Fruit fly (Drosophila melanogaster): ENCODE measurements around the gene CG9297.

The CG9297 gene

DNA sequence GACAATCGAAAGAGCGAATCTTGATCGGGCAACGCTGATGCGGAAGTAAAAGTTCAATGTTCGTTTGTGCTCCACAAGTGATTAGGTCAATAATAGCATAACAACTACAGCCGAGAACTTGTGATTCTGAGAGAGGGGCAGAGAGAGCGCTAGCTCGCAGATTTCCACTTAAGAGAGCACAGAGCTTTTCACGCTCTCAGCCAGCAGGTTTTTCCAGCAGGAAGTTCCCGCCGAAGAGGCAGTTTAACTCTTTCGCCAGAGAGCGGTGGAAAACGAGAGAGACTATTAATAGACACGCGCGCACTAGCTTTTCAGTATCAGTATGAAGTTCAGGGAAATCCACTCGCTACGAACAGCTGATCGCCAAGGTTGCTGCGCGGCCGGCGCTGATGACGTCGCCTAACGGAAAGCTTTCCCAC lies 43.7 kb downstream of the CG9297 start:
- TF ChIP-seq noc (tag; optimal IDR thresholded peaks at IDR 0.05): no peak

DNA sequence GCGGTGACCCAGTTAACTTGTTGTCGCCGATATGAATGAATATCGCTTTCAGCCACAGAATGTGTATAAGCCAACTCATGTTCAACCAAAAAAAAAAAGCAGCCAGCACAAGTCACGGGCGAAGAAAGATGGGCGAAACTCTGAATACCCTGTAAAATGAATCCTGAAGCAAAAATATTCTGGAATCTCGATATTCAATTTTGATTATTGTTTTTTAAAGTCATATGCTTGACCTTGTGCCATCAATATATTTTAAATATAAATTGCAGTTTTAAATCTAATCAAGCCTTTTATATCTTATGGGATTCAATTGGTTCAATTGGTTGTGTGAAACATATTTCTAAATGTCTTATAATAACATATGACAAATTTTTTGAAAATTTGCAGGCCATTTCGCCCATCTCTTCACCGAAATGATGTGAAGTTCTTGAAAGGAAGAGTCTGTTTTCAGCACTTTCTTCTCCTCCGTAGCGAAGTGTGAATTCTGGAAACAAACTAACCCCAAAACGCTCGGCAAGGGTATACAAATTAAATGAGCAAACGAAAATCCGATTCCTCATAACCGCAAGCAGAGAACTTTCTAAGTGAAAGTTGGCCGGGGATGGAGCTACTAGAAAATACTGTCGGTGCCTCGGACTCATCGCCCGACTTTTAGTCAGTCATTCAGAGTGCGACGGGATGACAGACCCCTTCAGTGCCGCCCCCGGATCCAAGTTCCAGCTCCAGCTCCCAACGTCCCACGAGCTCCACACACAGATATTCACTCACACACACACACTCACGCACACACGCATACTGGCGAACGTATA lies 44.5 kb downstream of the CG9297 start:
- TF ChIP-seq noc (tag; optimal IDR thresholded peaks at IDR 0.05): no peak

DNA sequence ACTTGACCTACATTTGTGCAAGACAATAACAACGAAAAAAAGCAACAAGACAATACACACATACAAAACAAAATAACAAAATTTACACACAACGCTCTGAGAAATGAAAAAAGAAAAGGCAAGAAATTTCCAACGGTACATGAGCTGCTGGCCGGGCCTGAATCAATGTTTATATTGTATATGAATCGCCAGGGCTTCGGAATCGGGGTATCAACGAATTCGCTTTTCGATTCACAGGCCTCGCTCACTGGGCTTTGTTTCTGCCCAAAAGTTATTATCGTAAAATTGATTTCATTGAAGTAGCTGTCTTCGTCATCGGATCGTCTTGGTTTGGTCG lies 45.0 kb downstream of the CG9297 start:
- no peak for TF ChIP-seq noc (tag; optimal IDR thresholded peaks at IDR 0.05)

DNA sequence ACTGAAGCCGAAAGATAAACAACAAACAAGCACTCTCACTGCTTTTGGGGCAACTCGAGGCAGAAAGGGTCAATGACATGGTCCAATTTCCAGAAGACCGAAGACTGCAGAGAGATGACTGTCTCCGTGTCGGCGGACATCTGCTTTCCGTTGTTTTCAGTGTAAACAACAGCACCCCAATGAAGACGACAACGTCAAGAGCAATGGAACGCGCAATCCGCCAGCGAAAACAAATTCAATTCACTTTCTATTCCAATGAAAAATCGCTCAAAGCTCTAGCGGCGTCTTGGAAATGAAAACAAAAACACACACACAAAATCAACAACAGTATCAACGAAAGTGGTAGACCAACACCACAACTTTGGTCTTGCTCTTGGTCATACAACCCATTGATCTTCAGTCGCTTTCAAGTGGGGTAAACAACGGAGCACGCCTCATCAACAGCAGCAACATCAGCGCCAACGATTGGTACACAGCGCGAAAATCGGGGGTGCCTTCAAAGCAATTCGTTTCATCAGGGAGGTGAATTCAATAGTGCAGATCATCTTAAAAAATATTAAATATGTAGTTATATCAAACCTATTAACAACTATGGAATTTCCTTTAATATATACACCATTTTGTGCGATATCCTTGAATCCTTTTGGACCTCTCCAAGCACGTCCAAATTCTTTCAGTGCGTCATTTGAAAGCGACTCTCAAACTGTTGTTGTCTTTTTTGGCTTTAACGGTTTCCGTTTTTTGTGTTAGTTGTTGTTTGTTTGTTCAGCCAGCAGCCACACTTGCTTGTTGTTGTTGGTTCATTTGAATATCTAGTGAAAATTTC lies 46.4 kb downstream of the CG9297 start:
- peak; percentile 40 for TF ChIP-seq noc (tag; optimal IDR thresholded peaks at IDR 0.05)

DNA sequence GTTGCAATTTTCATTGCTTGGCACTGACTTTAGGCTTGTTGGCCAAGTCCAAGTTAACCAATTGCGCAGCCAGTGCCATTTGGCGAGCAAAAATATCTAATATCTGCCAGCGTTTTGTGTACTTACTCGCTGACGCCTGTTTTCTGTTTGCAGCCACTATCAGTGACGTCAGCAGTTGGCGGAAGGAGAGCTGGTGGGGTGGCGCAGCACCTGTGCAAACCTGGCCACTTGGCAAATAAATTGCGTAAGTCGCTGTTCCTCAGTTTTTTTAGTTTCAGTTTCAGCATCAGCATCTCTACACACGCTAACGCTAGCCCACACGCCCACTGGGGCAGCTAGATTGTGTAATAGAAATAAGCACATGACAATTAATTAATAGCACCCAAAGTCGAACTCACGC lies 47.7 kb downstream of the CG9297 start:
- TF ChIP-seq noc (tag; optimal IDR thresholded peaks at IDR 0.05): no peak

DNA sequence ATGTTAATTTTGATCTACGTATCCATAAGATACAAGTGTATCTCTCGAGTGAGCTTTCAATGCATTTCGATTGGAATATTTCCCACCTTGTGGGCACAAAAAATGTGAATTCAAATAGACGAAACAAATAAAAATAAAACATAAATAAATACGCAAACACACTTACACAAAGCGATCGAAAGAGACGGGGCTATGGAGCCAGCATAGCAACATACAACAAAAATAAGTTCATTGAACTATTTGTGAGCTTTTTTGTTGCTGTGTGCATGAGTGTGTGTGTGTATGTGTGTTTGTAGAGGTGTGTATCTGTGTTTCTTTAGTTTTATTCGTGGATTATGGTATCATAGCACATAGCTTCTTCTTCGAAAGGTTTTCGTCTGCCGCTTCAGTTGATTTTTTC lies 49.2 kb downstream of the CG9297 start:
- no peak for TF ChIP-seq noc (tag; optimal IDR thresholded peaks at IDR 0.05)

DNA sequence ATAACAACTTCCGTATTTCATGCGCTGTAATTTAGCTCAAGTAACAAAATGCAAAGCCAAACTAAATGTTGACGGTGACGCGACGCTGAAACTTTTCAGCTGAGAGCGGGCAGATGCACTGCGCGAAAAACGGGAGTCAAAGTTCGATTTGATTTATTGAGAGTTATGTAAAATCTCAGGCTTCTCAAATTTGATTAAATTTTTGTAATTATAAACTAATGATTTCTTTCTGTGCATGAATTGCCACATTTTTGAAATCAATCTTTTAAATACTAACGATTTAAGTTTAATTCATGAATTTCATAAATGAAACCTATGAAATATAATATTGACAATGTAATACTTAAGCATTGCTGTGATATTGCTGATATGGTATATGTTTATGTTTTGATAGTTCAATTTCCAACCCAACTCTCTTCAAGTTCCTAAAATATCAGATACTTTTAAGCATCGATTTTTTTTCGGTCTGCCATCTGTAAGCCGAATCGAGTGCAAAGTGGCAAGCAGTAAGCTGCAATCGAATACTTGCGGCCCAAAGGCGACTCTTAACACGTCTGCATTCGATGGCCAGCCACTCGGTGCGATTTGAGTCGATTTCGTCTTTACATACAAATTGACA lies 51.4 kb downstream of the CG9297 start:
- TF ChIP-seq noc (tag; optimal IDR thresholded peaks at IDR 0.05): no peak

DNA sequence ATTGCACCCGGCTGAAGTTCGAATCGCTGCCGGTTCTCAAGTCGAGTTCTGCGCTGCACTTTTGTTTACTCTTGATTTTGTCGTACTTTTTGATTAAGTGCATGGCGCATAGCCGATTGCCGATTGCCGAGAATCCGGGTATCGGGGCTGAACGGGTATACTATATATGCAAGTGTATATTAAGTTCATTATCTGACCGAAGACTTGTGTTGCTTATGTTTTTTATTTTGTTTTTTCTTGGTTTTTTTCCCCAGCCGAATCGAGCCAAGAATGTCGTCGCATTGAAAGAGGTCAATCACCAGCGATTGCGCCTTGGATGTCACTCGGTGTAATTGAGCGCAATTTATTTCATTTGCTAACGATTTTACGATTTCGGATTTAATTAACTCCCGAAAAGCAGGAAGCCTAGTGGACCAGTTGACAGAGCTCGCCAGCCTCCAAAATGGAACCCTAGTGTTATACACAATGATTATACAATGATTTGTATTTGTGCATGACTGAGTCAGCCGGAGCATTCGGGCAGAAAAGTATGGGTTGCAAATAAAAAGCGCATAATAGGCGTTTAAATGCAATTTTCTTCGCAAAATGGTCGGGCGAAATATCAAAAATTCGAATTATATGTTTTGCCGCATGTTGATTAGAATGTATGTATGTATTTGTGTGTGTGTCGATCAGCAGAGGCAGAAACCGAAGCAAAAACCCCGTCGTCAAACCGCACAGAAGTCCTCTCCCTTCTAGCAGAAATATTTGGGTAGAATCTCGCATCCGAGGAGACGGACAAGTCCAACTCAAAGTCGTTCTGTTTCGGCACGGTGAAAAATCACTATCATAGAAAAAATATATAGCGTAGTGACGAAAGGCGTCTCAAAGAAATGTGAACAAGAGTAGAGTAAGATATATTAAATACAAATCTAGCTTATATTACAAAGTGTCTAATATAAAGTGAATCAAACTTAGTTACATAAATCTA lies 56.9 kb downstream of the CG9297 start, which contains the start of gene Mst87F:
TSS of gene Mst87F (minus strand) at position 56 of the 970 bp plus-strand sequence.
- no peak for TF ChIP-seq noc (tag; optimal IDR thresholded peaks at IDR 0.05)
